Fruit fly (Drosophila melanogaster): Measurements from ENCODE around the gene snRNP-U1-70K.

The snRNP-U1-70K gene

DNA sequence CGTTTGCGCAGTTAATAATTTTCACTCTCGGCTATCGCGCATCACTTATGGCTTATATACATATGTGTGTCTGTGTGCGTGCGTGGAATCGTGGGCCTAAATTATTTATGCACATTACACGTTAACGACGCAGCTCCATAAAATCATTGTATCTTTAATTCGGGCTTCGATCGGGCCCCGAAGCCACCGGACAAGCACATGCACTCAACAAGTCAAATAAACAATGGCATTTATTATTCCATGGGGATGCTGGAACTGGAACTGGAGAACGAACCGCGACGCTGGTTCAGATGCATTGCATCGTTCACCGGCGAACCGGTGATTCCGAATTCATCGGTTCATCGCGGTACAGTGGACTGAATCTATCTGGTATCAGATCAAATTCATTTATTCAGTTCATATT lies 23.0 kb downstream of the snRNP-U1-70K start, which contains the start of gene ihog (continued):
- TF ChIP-seq chn (GFP tag; optimal IDR thresholded peaks at IDR 0.05) (no peak), H2.0 (GFP tag; IDR thresholded peaks at IDR 0.05) (no peak), CG10209 (GFP tag; optimal IDR thresholded peaks at IDR 0.05) (no peak), slp2 (GFP tag; optimal IDR thresholded peaks at IDR 0.05) (no peak), CG7963 (GFP tag; IDR thresholded peaks at IDR 0.05; ENCODE audit: partially characterized antibody) (peak; percentile 51; the same call in 1 of the 3 replicates), CG17385 (GFP tag; optimal IDR thresholded peaks at IDR 0.05) (peak; percentile 6), CG13296 (GFP tag; optimal IDR thresholded peaks at IDR 0.05) (peak; percentile 24), HmgZ (tag; optimal IDR thresholded peaks at IDR 0.05) (peak; percentile 13), klu (GFP tag; IDR thresholded peaks at IDR 0.05) (no peak), Bgb (GFP tag; IDR thresholded peaks at IDR 0.05; ENCODE audit: partially characterized antibody) (peak; percentile 59), pzg (GFP tag; optimal IDR thresholded peaks at IDR 0.05) (peak; percentile 49), twi (tag; optimal IDR thresholded peaks at IDR 0.05) (no peak), Spps (tag; optimal IDR thresholded peaks at IDR 0.05) (no peak), dimm (GFP tag; IDR thresholded peaks at IDR 0.05) (no peak), scrt (GFP tag; optimal IDR thresholded peaks at IDR 0.05) (peak; percentile 62), inv (GFP tag; IDR thresholded peaks at IDR 0.05; ENCODE audit: partially characterized antibody) (peak; percentile 39; the same call in 1 of the 2 replicates), B-H2 (GFP tag; optimal IDR thresholded peaks at IDR 0.05) (peak; percentile 22), gfzf (GFP tag; optimal IDR thresholded peaks at IDR 0.05) (no peak), CG4707 (GFP tag; optimal IDR thresholded peaks at IDR 0.05) (peak; percentile 87), fru (optimal IDR thresholded peaks at IDR 0.05) (no peak), Scr (GFP tag; IDR thresholded peaks at IDR 0.05; ENCODE audit: partially characterized antibody) (peak; percentile 47; the same call in 1 of the 2 replicates), slou (GFP tag; optimal IDR thresholded peaks at IDR 0.05) (no peak), PHDP (tag; optimal IDR thresholded peaks at IDR 0.05) (peak; percentile 0), CG12236 (GFP tag; optimal IDR thresholded peaks at IDR 0.05) (peak; percentile 6), CG6175 (GFP tag; IDR thresholded peaks at IDR 0.05) (no peak), corto (GFP tag; optimal IDR thresholded peaks at IDR 0.05) (no peak), Max (GFP tag; optimal IDR thresholded peaks at IDR 0.05) (no peak), CG31388 (GFP tag; optimal IDR thresholded peaks at IDR 0.05) (no peak), hb (GFP tag; IDR thresholded peaks at IDR 0.05; ENCODE audit: partially characterized antibody) (no peak), MBD-R2 (GFP tag; IDR thresholded peaks at IDR 0.05) (peak; percentile 68; the same call in 1 of the 2 replicates), CG8924 (tag; optimal IDR thresholded peaks at IDR 0.05) (peak; percentile 61), slbo (GFP tag; IDR thresholded peaks at IDR 0.05) (0 out of 2 replicates have a peak, but pooled peaks have one; percentile 13), trem (tag; optimal IDR thresholded peaks at IDR 0.05) (peak; percentile 32), Bteb2 (GFP tag; optimal IDR thresholded peaks at IDR 0.05) (no peak), CG30020 (tag; optimal IDR thresholded peaks at IDR 0.05) (peak; percentile 45), tin (GFP tag; optimal IDR thresholded peaks at IDR 0.05) (no peak), Mes4 (GFP tag; optimal IDR thresholded peaks at IDR 0.05) (no peak), chm (GFP tag; IDR thresholded peaks at IDR 0.05) (peak; percentile 15; the same call in 1 of the 2 replicates), CG4282 (GFP tag; optimal IDR thresholded peaks at IDR 0.05) (peak; percentile 17), gce (GFP tag; IDR thresholded peaks at IDR 0.05) (no peak), CG2712 (tag; optimal IDR thresholded peaks at IDR 0.05) (peak; percentile 37), sens (GFP tag) (peak; percentile 70), Fer1 (GFP tag; optimal IDR thresholded peaks at IDR 0.05) (peak; percentile 34), CG4424 (GFP tag; optimal IDR thresholded peaks at IDR 0.05) (no peak), CG1603 (tag; optimal IDR thresholded peaks at IDR 0.05) (peak; percentile 47), lola (GFP tag; optimal IDR thresholded peaks at IDR 0.05) (no peak), CG17802 (tag; optimal IDR thresholded peaks at IDR 0.05) (no peak), sd (tag; optimal IDR thresholded peaks at IDR 0.05) (no peak), lab (GFP tag; optimal IDR thresholded peaks at IDR 0.05) (no peak), Sin3A (optimal IDR thresholded peaks at IDR 0.05) (no peak), E2f2 (GFP tag; IDR thresholded peaks at IDR 0.05) (peak; percentile 36; the same call in 1 of the 2 replicates)
